Worm (Caenorhabditis elegans): ENCODE results near the gene fipr-12.

The fipr-12 gene

DNA sequence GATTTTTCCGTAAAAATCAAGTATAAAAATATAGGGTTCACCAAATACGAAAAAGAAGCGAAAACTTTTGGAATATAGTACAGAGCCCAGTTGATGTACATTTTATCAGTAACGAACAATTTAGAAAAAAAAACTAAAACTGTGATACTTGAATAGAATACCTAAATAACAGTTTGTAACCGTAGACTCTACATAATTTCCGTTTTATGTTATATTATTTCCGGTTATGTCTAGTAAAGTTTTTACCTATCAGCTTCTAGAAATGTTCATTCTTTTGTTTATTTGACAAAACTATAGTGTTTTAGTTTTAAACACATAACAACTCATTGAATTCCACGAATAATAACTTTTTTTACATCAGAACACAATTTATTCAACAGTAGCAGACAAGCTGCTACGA is 5.7 kb upstream of the fipr-12 start, which contains the start of gene srj-33:
Gene srj-33 (minus strand): TSS at position 101 of the 400 bp plus-strand sequence.
- TF ChIP-seq dmd-4 (tag; optimal IDR thresholded peaks at IDR 0.05; ENCODE audit: borderline replicate concordance), result no peak
- TF ChIP-seq ceh-18 (tag; optimal IDR thresholded peaks at IDR 0.05), result no peak
- TF ChIP-seq eyg-1 (tag; optimal IDR thresholded peaks at IDR 0.05), result no peak
- TF ChIP-seq unc-3 (GFP tag; conservative IDR thresholded peaks at IDR 0.05), result no peak
- TF ChIP-seq unc-3 (tag; optimal IDR thresholded peaks at IDR 0.05), result no peak
- TF ChIP-seq ztf-16 (tag; optimal IDR thresholded peaks at IDR 0.05), result no peak

DNA sequence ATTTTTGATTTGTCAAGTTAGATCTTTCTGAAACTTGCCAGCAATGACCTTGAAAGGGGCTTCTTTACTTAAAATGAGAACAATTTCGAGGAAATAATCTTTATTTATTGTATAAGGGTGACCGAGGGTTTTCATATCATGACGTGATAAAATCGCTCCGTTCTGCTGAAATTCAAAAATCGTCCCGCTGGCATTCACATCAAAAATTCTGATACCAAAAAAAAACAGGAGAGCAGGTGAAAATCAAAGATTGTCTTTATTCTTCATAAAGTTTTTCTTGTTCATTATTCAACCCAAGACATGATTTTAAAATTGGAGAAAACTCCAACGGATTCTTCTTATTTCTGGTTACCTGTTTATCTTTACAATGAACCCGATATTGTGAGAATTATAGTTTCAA is 954 bp downstream of the fipr-12 start, which contains the start of gene sre-28:
Gene sre-28 (plus strand): TSS at position 301 of the 400 bp plus-strand sequence.
- TF ChIP-seq sox-2 (GFP tag; IDR thresholded peaks at IDR 0.05), result no peak

DNA sequence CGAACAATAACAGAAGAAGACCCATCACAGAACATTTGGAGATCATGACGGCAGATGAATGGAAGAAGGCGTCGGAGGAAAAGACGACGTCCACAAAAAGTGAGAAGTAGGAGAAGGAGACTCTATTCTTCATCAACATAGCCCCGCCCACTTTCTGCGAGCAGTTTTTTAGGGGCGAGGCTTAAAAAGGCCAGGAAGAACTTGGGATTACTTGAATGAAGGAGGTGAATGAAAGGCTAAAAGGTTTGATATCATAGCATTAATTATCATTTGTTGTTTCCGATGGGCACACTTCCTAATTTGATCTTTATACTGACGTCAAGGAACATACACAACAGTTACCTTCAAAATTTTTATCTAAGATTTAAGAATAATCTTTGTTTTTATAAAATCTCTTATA is 5.7 kb downstream of the fipr-12 start, which contains the start of gene nlp-58:
Gene nlp-58 (minus strand): TSS at position 101 of the 400 bp plus-strand sequence.
- TF ChIP-seq ceh-30 (tag; optimal IDR thresholded peaks at IDR 0.05) (no peak), nhr-11 (tag; optimal IDR thresholded peaks at IDR 0.05) (no peak), unc-55 (GFP tag; optimal IDR thresholded peaks at IDR 0.05) (no peak), hlh-13 (GFP tag; optimal IDR thresholded peaks at IDR 0.05) (no peak), rnt-1 (tag; optimal IDR thresholded peaks at IDR 0.05) (no peak), pax-1 (tag; optimal IDR thresholded peaks at IDR 0.05) (no peak), pros-1 (tag; optimal IDR thresholded peaks at IDR 0.05) (no peak), K02D7.2 (tag; optimal IDR thresholded peaks at IDR 0.05) (no peak), tbx-2 (tag; optimal IDR thresholded peaks at IDR 0.05) (no peak), zip-5 (tag; optimal IDR thresholded peaks at IDR 0.05) (no peak), ceh-19 (GFP tag; optimal IDR thresholded peaks at IDR 0.05) (no peak), ttx-3 (tag; optimal IDR thresholded peaks at IDR 0.05) (no peak), pat-9 (tag; optimal IDR thresholded peaks at IDR 0.05) (no peak), ceh-6 (GFP tag; optimal IDR thresholded peaks at IDR 0.05) (no peak), Y22D7AL.16 (tag; optimal IDR thresholded peaks at IDR 0.05) (no peak), unc-86 (tag; optimal IDR thresholded peaks at IDR 0.05) (no peak)

DNA sequence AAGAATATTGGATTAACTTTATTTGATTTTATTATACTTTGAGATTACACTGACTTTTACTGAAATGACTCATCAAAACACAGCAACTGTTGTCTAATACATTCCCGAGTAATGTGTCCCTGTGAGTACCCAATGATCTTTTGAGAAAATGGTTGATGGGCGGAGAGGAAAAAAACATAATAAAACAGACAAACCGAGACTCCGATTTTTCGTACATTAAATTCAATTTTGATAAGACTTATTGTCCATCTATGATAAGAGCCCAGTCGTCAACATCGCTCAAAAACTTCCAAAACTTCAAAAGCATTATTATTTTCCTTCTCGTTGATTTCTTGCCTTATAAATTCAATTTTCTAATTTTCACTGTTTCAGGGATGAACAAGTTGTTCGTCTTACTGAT is 7.7 kb downstream of the fipr-12 start, which contains the start of gene ttr-46:
Gene ttr-46 (plus strand): TSS at position 373 of the 400 bp plus-strand sequence.
- TF ChIP-seq sox-4 (tag; optimal IDR thresholded peaks at IDR 0.05), result no peak
- TF ChIP-seq C38D4.7 (GFP tag; optimal IDR thresholded peaks at IDR 0.05), result no peak
- no peak for TF ChIP-seq hlh-15 (tag; optimal IDR thresholded peaks at IDR 0.05)
- no peak for TF ChIP-seq unc-86 (tag; optimal IDR thresholded peaks at IDR 0.05)
- no peak for TF ChIP-seq ets-4 (tag; optimal IDR thresholded peaks at IDR 0.05)
- TF ChIP-seq ttx-3 (tag; optimal IDR thresholded peaks at IDR 0.05), result no peak
- no peak for TF ChIP-seq unc-55 (GFP tag; optimal IDR thresholded peaks at IDR 0.05)
- TF ChIP-seq fkh-6 (tag; optimal IDR thresholded peaks at IDR 0.05), result no peak
- no peak for TF ChIP-seq hlh-13 (GFP tag; optimal IDR thresholded peaks at IDR 0.05)
- TF ChIP-seq ama-1 (optimal IDR thresholded peaks at IDR 0.05), result no peak
- TF ChIP-seq lin-11 (tag; optimal IDR thresholded peaks at IDR 0.05), result no peak
- TF ChIP-seq ceh-19 (GFP tag; optimal IDR thresholded peaks at IDR 0.05), result no peak

DNA sequence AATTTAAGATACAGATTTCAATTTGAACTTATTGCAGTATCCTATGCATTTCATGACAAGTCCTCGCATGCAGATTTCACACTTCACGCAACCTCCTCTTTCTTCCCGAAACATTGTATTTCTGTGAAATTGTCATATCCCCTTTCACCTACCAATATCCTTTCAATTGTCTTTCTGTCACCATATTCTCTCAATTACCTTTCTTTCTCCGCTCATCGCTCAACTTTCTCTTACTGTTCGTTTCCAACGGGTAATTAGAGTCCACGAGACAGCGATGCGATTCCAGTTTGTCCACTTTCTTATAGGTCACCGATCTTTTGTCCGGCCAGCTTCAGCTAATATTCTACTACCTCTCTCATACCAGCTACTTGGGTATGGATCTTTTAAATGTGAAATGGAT is 9.3 kb downstream of the fipr-12 start, which contains the start of gene mam-5:
Gene mam-5 (plus strand): TSS at position 304 of the 400 bp plus-strand sequence.
- no peak for TF ChIP-seq ttx-3 (tag; optimal IDR thresholded peaks at IDR 0.05)
- TF ChIP-seq sdc-2 (tag; optimal IDR thresholded peaks at IDR 0.05), result no peak
- no peak for TF ChIP-seq mec-3 (tag; optimal IDR thresholded peaks at IDR 0.05; ENCODE audit: borderline replicate concordance)
- no peak for TF ChIP-seq ceh-18 (tag; optimal IDR thresholded peaks at IDR 0.05)
- no peak for TF ChIP-seq ref-2 (tag; optimal IDR thresholded peaks at IDR 0.05)
- TF ChIP-seq syd-9 (tag; optimal IDR thresholded peaks at IDR 0.05), result no peak
- no peak for TF ChIP-seq pqm-1 (tag; optimal IDR thresholded peaks at IDR 0.05)
- TF ChIP-seq ceh-14 (tag; optimal IDR thresholded peaks at IDR 0.05), result no peak
- TF ChIP-seq sox-2 (GFP tag; IDR thresholded peaks at IDR 0.05), result no peak
- TF ChIP-seq ceh-48 (tag; optimal IDR thresholded peaks at IDR 0.05), result no peak
- TF ChIP-seq ceh-19 (GFP tag; optimal IDR thresholded peaks at IDR 0.05), result no peak
- no peak for TF ChIP-seq K09A11.1 (tag; optimal IDR thresholded peaks at IDR 0.05; ENCODE audit: insufficient read depth)
- no peak for TF ChIP-seq pros-1 (tag; optimal IDR thresholded peaks at IDR 0.05)
- no peak for TF ChIP-seq lin-11 (tag; optimal IDR thresholded peaks at IDR 0.05)
- no peak for TF ChIP-seq gmeb-2 (tag; optimal IDR thresholded peaks at IDR 0.05)
- no peak for TF ChIP-seq eyg-1 (tag; optimal IDR thresholded peaks at IDR 0.05)
